Worm (Caenorhabditis elegans): ENCODE data around the gene srbc-57.

ce11 chrV:505191-505590 is 36.8 kb upstream of the srbc-57 start, which contains the start of gene srlf-19:
- TF ChIP-seq dpl-1 (GFP tag; optimal IDR thresholded peaks at IDR 0.05), result no peak
- no peak for TF ChIP-seq nhr-237 (tag; optimal IDR thresholded peaks at IDR 0.05)
- TF ChIP-seq nhr-25 (tag; optimal IDR thresholded peaks at IDR 0.05; ENCODE audit: borderline replicate concordance, insufficient read depth), result no peak
